Fruit fly (Drosophila melanogaster) Kc167 (cell line): ENCODE measurements around the gene RpL13.

Source experiments
- Sin3A ChIP-seq: fragments of >200 bp; optimal IDR thresholded peaks from 2 replicates; lab custom pipeline; 2018; ENCODE audit warnings: missing external identifiers
- insv ChIP-seq: fragments of >200 bp; optimal IDR thresholded peaks from 3 replicates; lab custom pipeline; 2018; ENCODE audit warnings: missing external identifiers
- psq ChIP-seq: fragments of >200 bp; optimal IDR thresholded peaks from 2 replicates; lab custom pipeline; 2017; ENCODE audit warnings: missing external identifiers
- ttk ChIP-seq: sonication (Bioruptor generic); optimal IDR thresholded peaks from 2 replicates; lab custom pipeline; 2017; ENCODE audit warnings: missing external identifiers

DNA sequence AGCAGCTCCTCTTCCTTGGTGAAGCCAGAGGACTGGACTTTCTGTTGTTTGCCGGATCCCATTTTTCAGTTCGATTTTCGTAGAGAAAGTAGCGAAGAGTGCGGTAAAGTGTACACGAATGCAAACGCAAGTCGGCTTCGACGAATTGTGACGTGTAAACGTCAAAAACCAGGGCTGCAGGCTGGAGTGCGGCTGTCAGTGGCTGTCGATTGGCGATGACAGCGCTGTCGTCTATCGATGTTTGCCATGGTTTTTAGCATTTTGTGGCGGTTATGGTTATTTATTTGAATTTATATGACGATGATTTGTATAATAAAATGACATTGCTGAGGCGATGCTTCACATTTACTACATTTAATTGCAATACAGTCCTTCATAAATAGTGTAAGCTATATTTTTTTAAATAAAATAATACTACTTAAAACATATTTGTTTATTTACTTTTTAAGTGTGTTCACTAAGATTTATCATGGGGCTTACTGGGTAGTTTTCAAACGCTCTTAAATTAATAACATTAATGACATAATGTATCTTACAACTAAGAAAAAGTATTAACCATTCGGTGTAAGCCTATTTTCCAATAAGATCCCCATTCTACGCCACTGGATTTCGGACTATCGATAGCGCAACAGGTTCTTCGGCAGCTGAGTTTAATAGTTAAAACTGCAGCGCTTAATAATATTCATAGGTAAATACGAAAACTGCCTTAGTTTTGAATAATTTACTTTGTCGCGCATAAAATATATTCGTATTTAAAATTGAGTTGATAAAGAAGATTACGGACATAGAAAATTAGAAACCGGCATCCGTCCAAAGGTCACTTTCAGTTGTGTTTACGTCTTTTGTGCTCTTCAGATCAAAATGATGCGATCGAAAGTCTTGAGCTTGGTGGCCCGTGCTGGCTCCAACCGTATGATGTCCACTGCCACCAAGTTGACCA, 48.8 kb upstream of the RpL13 start, which contains the start of the genes CG5885 and CG4598:
- no peak for TF ChIP-seq psq
- TF ChIP-seq Sin3A (lab: Kevin White, UChicago), result no peak
- TF ChIP-seq insv, result no peak
- TF ChIP-seq ttk (lab: Kevin White, UChicago), result no peak
